Worm (Caenorhabditis elegans) whole organism, L1 larva: ENCODE measurements around the gene Y94H6A.2.

Experiments used
- C16A3.4 ChIP-seq: fragments of 150-350 bp; optimal IDR thresholded peaks from 2 replicates; lab custom pipeline; 2014; ENCODE audit warnings: missing biosample characterization, missing genetic modification characterization
- F16B12.6 ChIP-seq: fragments of 150-350 bp; optimal IDR thresholded peaks from 2 replicates; lab custom pipeline; 2014; ENCODE audit warnings: missing biosample characterization, missing genetic modification characterization
- ceh-63 ChIP-seq: fragments of 200-800 bp; sonication (Bioruptor generic); optimal IDR thresholded peaks from 2 replicates; lab custom pipeline; 2018; ENCODE audit warnings: mild to moderate bottlenecking, missing genetic modification characterization, missing compliant biosample characterization
- ceh-82 ChIP-seq, 3 experiments: fragments of 150-350 bp in 1 of 3; sonication (generic microtip) in 2 of 3; optimal IDR thresholded peaks; 2 replicates each; lab custom pipeline; 2014 to 2017; ENCODE audit warnings: missing biosample characterization in 3 of 3, missing genetic modification characterization in 3 of 3
- ceh-88 ChIP-seq: fragments of 200-800 bp; sonication (Bioruptor generic); IDR thresholded peaks from 2 replicates; pipeline ENCODE4 v1.3.6; 2022; ENCODE audit warnings: missing genetic modification characterization, missing compliant biosample characterization
- ces-1 ChIP-seq: fragments of 150-350 bp; optimal IDR thresholded peaks from 2 replicates; lab custom pipeline; 2014; ENCODE audit warnings: missing biosample characterization, missing genetic modification reagents, missing genetic modification characterization
- dsc-1 ChIP-seq: sonication (generic microtip); optimal IDR thresholded peaks from 2 replicates; lab custom pipeline; 2016; ENCODE audit warnings: mild to moderate bottlenecking, missing genetic modification characterization, missing compliant biosample characterization
- efl-1 ChIP-seq, 4 experiments: fragments of 150-350 bp; optimal IDR thresholded peaks in 3 of 4; peaks in 1 of 4; 1 replicate in 1 of 4; 2 replicates in 3 of 4; lab custom pipeline; 2014; ENCODE audit warnings: missing biosample characterization in 2 of 4, missing genetic modification characterization in 2 of 4, missing genetic modification reagents in 2 of 4
- egl-13 ChIP-seq: sonication (generic microtip); optimal IDR thresholded peaks from 2 replicates; lab custom pipeline; 2016; ENCODE audit warnings: missing genotype, missing genetic modification reagents, missing genetic modification characterization, missing compliant biosample characterization
- egl-27 ChIP-seq, 2 experiments: fragments of 150-350 bp in 1 of 2; sonication (generic microtip); optimal IDR thresholded peaks; 3 replicates each; lab custom pipeline; 2017 to 2018; ENCODE audit warnings: missing biosample characterization in 2 of 2, missing genetic modification characterization in 2 of 2, missing genetic modification reagents in 2 of 2
- fkh-10 ChIP-seq: sonication (generic microtip); optimal IDR thresholded peaks from 2 replicates; lab custom pipeline; 2017; ENCODE audit warnings: missing biosample characterization, missing genetic modification reagents, missing genetic modification characterization
- fkh-4 ChIP-seq: sonication (generic microtip); optimal IDR thresholded peaks from 2 replicates; lab custom pipeline; 2016; ENCODE audit warnings: missing compliant biosample characterization, missing genetic modification characterization, borderline replicate concordance
- fkh-8 ChIP-seq: sonication (generic microtip); optimal IDR thresholded peaks from 2 replicates; lab custom pipeline; 2016; ENCODE audit warnings: mild to moderate bottlenecking, missing genetic modification characterization, missing compliant biosample characterization
- hlh-17 ChIP-seq: fragments of 200-800 bp; sonication (Bioruptor generic); optimal IDR thresholded peaks from 2 replicates; lab custom pipeline; 2018; ENCODE audit warnings: missing genetic modification characterization, mild to moderate bottlenecking, missing compliant biosample characterization, moderate library complexity, borderline replicate concordance
- hlh-4 ChIP-seq: sonication (generic microtip); optimal IDR thresholded peaks from 2 replicates; lab custom pipeline; 2016; ENCODE audit warnings: mild to moderate bottlenecking, missing genetic modification characterization, missing compliant biosample characterization
- hpl-2 ChIP-seq: fragments of 150-350 bp; optimal IDR thresholded peaks from 2 replicates; lab custom pipeline; 2014; ENCODE audit warnings: missing biosample characterization, missing genetic modification reagents, missing genetic modification characterization
- isw-1 ChIP-seq: fragments of 200-800 bp; sonication (Bioruptor generic); IDR thresholded peaks from 2 replicates; pipeline ENCODE4 v1.3.6; 2022; ENCODE audit warnings: missing genetic modification characterization, missing compliant biosample characterization
- lin-14 ChIP-seq: fragments of 200-800 bp; sonication (Bioruptor generic); optimal IDR thresholded peaks from 2 replicates; lab custom pipeline; 2018; ENCODE audit warnings: mild to moderate bottlenecking, missing genetic modification characterization, moderate library complexity, missing compliant biosample characterization
- lin-35 ChIP-seq, 2 experiments: fragments of 150-350 bp; optimal IDR thresholded peaks; 2 replicates each; lab custom pipeline; 2014; ENCODE audit warnings: missing biosample characterization in 2 of 2, missing genetic modification characterization in 2 of 2, missing genetic modification reagents in 2 of 2
- lsy-2 ChIP-seq, 2 experiments: fragments of 150-350 bp; optimal IDR thresholded peaks; 2 replicates each; lab custom pipeline; 2014; ENCODE audit warnings: missing biosample characterization in 2 of 2, missing genetic modification characterization in 2 of 2
- mdl-1 ChIP-seq, 2 experiments: fragments of 150-350 bp; optimal IDR thresholded peaks; 2 replicates each; lab custom pipeline; 2014 to 2017; ENCODE audit warnings: missing biosample characterization in 2 of 2, missing genetic modification characterization in 2 of 2, inconsistent platforms in 1 of 2
- nhr-19 ChIP-seq: fragments of 200-800 bp; sonication (Bioruptor generic); conservative IDR thresholded peaks from 2 replicates; pipeline ENCODE4 v1.3.6; 2022; ENCODE audit warnings: missing genetic modification characterization, missing compliant biosample characterization
- nhr-77 ChIP-seq: fragments of 150-350 bp; optimal IDR thresholded peaks from 2 replicates; lab custom pipeline; 2014; ENCODE audit warnings: missing biosample characterization, missing genetic modification characterization
- nhr-85 ChIP-seq: sonication (generic microtip); peaks from one replicate; lab custom pipeline; 2016; ENCODE audit warnings: missing genetic modification characterization, inconsistent platforms, missing compliant biosample characterization
- pax-3 ChIP-seq: fragments of 200-800 bp; sonication (Bioruptor generic); optimal IDR thresholded peaks from 2 replicates; lab custom pipeline; 2018; ENCODE audit warnings: mild to moderate bottlenecking, missing genetic modification characterization, moderate library complexity, missing compliant biosample characterization
- pqm-1 ChIP-seq: sonication (generic microtip); optimal IDR thresholded peaks from 3 replicates; lab custom pipeline; 2017; ENCODE audit warnings: missing biosample characterization, missing genetic modification characterization
- rnt-1 ChIP-seq: sonication (generic microtip); optimal IDR thresholded peaks from 2 replicates; lab custom pipeline; 2016; ENCODE audit warnings: mild to moderate bottlenecking, missing genetic modification characterization, moderate library complexity, missing compliant biosample characterization
- skn-1 ChIP-seq: fragments of 150-350 bp; optimal IDR thresholded peaks from 2 replicates; lab custom pipeline; 2014; ENCODE audit warnings: missing biosample characterization, missing genetic modification characterization
- snu-23 ChIP-seq: sonication (generic microtip); optimal IDR thresholded peaks from 2 replicates; lab custom pipeline; 2016; ENCODE audit warnings: missing genetic modification characterization, missing compliant biosample characterization
- sup-37 ChIP-seq: fragments of 200-800 bp; sonication (Bioruptor generic); optimal IDR thresholded peaks from 2 replicates; lab custom pipeline; 2018; ENCODE audit warnings: mild to moderate bottlenecking, missing genetic modification characterization, missing compliant biosample characterization
- unc-130 ChIP-seq: fragments of 150-350 bp; optimal IDR thresholded peaks from 2 replicates; lab custom pipeline; 2017; ENCODE audit warnings: missing biosample characterization, missing genetic modification characterization, inconsistent platforms
- unc-98 ChIP-seq: fragments of 200-800 bp; sonication (Bioruptor generic); IDR thresholded peaks from 2 replicates; pipeline ENCODE4 v1.3.6; 2022; ENCODE audit warnings: missing genetic modification characterization, missing compliant biosample characterization
- vab-15 ChIP-seq: sonication (generic microtip); optimal IDR thresholded peaks from 2 replicates; lab custom pipeline; 2017; ENCODE audit warnings: missing genotype, mild to moderate bottlenecking, missing genetic modification characterization, missing compliant biosample characterization
- xbp-1 ChIP-seq: sonication (generic microtip); optimal IDR thresholded peaks from 2 replicates; lab custom pipeline; 2016; ENCODE audit warnings: missing genetic modification characterization, missing compliant biosample characterization
- ztf-11 ChIP-seq, 2 experiments: sonication (generic microtip); optimal IDR thresholded peaks; 2 replicates each; lab custom pipeline; 2016 to 2017; ENCODE audit warnings: missing genetic modification characterization in 2 of 2, missing biosample characterization in 1 of 2, missing compliant biosample characterization in 1 of 2

The Y94H6A.2 gene

ce11 chrIV:2753541-2753940, 23.4 kb downstream of the Y94H6A.2 start:
- TF ChIP-seq efl-1 (optimal IDR thresholded peaks at IDR 0.05; lab: Kevin White, UChicago) = no peak
- TF ChIP-seq efl-1 (GFP tag; optimal IDR thresholded peaks at IDR 0.05 in 1 of 2; lab: Kevin White, UChicago) = peak in 1 of 2 experiments; percentile 91
- TF ChIP-seq egl-27 (tag; optimal IDR thresholded peaks at IDR 0.05; lab: Kevin White, UChicago) = no peak

ce11 chrIV:2758079-2758478, 28.0 kb downstream of the Y94H6A.2 start:
- TF ChIP-seq fkh-4 (tag; lab: Kevin White, UChicago) (no peak), snu-23 (GFP tag; lab: Kevin White, UChicago) (no peak), hlh-17 (GFP tag; lab: Kevin White, UChicago) (no peak), ztf-11 (tag; optimal IDR thresholded peaks at IDR 0.05; lab: Kevin White, UChicago) (no peak), F16B12.6 (tag; lab: Kevin White, UChicago) (no peak), ceh-63 (GFP tag; lab: Kevin White, UChicago) (no peak), fkh-8 (no peak), sup-37 (GFP tag; lab: Kevin White, UChicago) (no peak), C16A3.4 (tag; lab: Kevin White, UChicago) (no peak), isw-1 (GFP tag; lab: Robert Waterston, UW) (no peak), unc-130 (no peak), vab-15 (tag; lab: Kevin White, UChicago) (no peak), lsy-2 (tag; optimal IDR thresholded peaks at IDR 0.05; lab: Kevin White, UChicago) (no peak), unc-98 (GFP tag; lab: Robert Waterston, UW) (no peak), nhr-77 (no peak), fkh-10 (GFP tag; lab: Kevin White, UChicago) (no peak), lin-35 (GFP tag; optimal IDR thresholded peaks at IDR 0.05; lab: Kevin White, UChicago) (no peak), nhr-85 (no peak)

- TF ChIP-seq xbp-1 (tag; lab: Kevin White, UChicago) (no peak), ceh-88 (GFP tag; lab: Robert Waterston, UW) (no peak), hlh-4 (no peak), nhr-19 (GFP tag; lab: Robert Waterston, UW) (no peak), ceh-82 (tag; optimal IDR thresholded peaks at IDR 0.05; lab: Kevin White, UChicago) (no peak), rnt-1 (tag; lab: Kevin White, UChicago) (no peak), lsy-2 (tag; optimal IDR thresholded peaks at IDR 0.05; lab: Kevin White, UChicago) (no peak)
- TF ChIP-seq, all 84 proteins: peak for 0
Measured at ce11 chrIV:2759163-2759562, 29.1 kb downstream of the Y94H6A.2 start, which contains the start of gene Y54G2A.38. TSS of gene Y54G2A.38 (plus strand) at chrIV:2759463.

- TF ChIP-seq ceh-88 (GFP tag; lab: Robert Waterston, UW) = no peak
- no peak for TF ChIP-seq hlh-17 (GFP tag; lab: Kevin White, UChicago)
- no peak for TF ChIP-seq pqm-1 (tag; lab: Kevin White, UChicago)
Measured at ce11 chrIV:2761477-2761876, 31.4 kb downstream of the Y94H6A.2 start.

- no peak for TF ChIP-seq egl-13 (tag; lab: Kevin White, UChicago)
- no peak for TF ChIP-seq ces-1 (GFP tag; lab: Kevin White, UChicago)
- TF ChIP-seq rnt-1 (tag; lab: Kevin White, UChicago) = no peak
- TF ChIP-seq pax-3 (tag; lab: Kevin White, UChicago) = no peak
- no peak for TF ChIP-seq fkh-10 (GFP tag; lab: Kevin White, UChicago)
- TF ChIP-seq dsc-1 = no peak
- no peak for TF ChIP-seq hlh-4
- TF ChIP-seq hpl-2 (GFP tag; lab: Kevin White, UChicago) = no peak
- no peak for TF ChIP-seq mdl-1 (tag; optimal IDR thresholded peaks at IDR 0.05; lab: Kevin White, UChicago)
- TF ChIP-seq skn-1 (tag; lab: Kevin White, UChicago) = no peak
- no peak for TF ChIP-seq hlh-17 (GFP tag; lab: Kevin White, UChicago)
- TF ChIP-seq lin-14 (GFP tag; lab: Kevin White, UChicago) = no peak
- TF ChIP-seq, all 84 proteins: peak for 0
Measured at ce11 chrIV:2762380-2762779, 32.3 kb downstream of the Y94H6A.2 start, which contains the start of gene Y54G2A.77. TSS of gene Y54G2A.77 (plus strand) at chrIV:2762680.
